Worm (Caenorhabditis elegans): ENCODE measurements around the gene F58E6.13.

F58E6.13 gene

DNA sequence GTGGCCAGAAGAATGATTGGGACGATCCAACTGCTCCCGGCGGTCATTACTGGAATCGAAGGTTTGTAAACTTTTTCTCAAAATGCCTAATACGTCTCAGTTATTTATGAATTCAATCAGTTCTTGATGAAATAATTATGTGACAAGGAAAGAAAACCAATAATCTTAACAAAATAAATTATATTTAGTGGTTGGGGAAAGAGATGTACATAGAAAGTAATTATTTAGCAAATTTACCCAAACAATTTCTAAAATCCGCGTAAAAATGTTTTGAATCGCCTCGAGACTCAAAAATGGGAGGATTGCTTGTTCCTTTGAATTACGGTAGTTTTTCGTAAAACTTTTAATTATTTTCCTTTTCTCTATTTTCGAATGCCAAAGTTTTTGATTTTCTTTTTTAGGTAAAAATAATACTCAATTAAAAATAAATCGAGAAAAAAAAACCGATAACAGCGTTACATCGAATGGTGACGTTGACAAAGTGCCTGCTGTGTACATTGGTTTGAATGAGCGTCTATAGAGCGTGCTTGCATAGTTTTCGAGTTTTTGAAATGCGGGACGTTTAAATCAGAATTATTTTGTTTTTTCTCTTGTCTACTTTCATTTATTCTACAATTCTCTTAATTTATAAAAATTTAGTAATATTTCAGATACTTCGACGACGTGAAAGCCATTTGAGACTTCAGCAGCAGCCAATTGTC is 15.4 kb upstream of the F58E6.13 start, which contains the start of the genes aagr-3 and drap-1 (continued):
- TF ChIP-seq dox-1 (GFP tag; IDR thresholded peaks at IDR 0.05) = peak; percentile 14; the same call in 1 of the 2 replicates
- TF ChIP-seq lsl-1 (GFP tag; optimal IDR thresholded peaks at IDR 0.05) = peak; percentile 60
- TF ChIP-seq ceh-91 (GFP tag; IDR thresholded peaks at IDR 0.05) = 0 out of 2 replicates have a peak, but pooled peaks have one; percentile 27
- TF ChIP-seq snpc-3.4 (tag; optimal IDR thresholded peaks at IDR 0.05) = peak; percentile 54
- TF ChIP-seq unc-130 (GFP tag; optimal IDR thresholded peaks at IDR 0.05) = no peak

DNA sequence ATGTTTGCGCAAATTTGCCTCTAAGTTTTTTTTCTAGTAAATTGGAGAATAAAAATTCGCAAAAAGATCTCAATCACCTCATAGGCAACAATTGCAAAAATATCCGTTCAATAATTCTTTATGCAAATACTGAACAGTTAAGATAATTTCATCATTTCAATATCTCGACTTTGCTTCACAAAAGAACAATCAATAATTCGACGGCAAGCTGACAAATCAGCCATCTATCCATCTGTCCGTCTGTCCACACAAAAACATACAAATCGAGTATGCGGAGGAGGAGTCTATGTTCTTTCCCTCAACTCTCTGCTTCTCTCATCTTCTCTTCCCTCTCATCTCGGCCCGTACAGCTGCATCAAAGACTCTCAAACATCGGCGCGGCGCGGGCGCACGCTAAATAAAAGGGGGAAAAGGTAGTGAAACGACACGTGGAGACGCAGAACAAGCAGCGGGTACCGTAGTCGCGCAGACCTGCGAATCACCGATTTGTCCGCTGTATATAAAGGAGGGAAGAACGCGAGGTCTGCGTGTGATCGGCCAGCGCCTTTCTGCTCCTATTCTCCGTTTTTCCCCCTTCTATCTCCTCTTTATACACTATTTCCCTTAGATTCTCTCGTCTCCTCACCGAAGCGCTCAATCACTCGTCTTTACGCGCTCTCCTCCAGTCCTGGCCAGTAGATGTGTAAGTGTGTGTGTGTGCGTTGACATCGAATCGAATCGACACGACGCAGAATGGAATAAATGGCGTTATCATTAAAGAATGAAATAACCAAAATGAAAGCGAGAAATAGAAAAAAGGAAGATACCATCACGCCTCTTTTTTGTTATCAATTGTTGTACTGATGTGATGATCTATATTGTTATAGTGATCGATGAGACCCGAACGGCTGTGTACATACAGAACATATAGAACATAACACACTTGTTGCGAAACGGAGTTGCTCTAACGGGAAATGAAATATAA is 14.0 kb upstream of the F58E6.13 start:
- TF ChIP-seq ccch-3 (GFP tag; optimal IDR thresholded peaks at IDR 0.05) = peak; percentile 18
- no peak for TF ChIP-seq sdz-38 (tag; optimal IDR thresholded peaks at IDR 0.05)
- TF ChIP-seq mxl-1 (tag; optimal IDR thresholded peaks at IDR 0.05) = peak; percentile 36
- TF ChIP-seq dox-1 (GFP tag; IDR thresholded peaks at IDR 0.05) = peak; percentile 92
- no peak for TF ChIP-seq nhr-179 (tag; optimal IDR thresholded peaks at IDR 0.05)
- TF ChIP-seq tbp1 (GFP tag; optimal IDR thresholded peaks at IDR 0.05) = peak; percentile 77
- 0 out of 2 replicates have a peak, but pooled peaks have one; percentile 26 for TF ChIP-seq ceh-91 (GFP tag; IDR thresholded peaks at IDR 0.05)
- TF ChIP-seq F22D6.2 (tag; optimal IDR thresholded peaks at IDR 0.05) = peak; percentile 52
- peak; percentile 93 to 95 for TF ChIP-seq let-607 (tag; optimal IDR thresholded peaks at IDR 0.05)
- TF ChIP-seq mcd-1 (GFP tag; IDR thresholded peaks at IDR 0.05) = peak; percentile 84
- peak; percentile 32 for TF ChIP-seq unc-62 (GFP tag; optimal IDR thresholded peaks at IDR 0.05)
- no peak for TF ChIP-seq ceh-40 (GFP tag; IDR thresholded peaks at IDR 0.05)
- 0 out of 2 replicates have a peak, but pooled peaks have one; percentile 6 for TF ChIP-seq Y56A3A.18 (GFP tag; IDR thresholded peaks at IDR 0.05)
- peak; percentile 63 for TF ChIP-seq rcor-1 (GFP tag; IDR thresholded peaks at IDR 0.05)
- TF ChIP-seq Y67H2A.10 (GFP tag; conservative IDR thresholded peaks at IDR 0.05) = peak; percentile 55
- peak; percentile 83 for TF ChIP-seq K11D2.4 (GFP tag; IDR thresholded peaks at IDR 0.05)
- peak; percentile 14 for TF ChIP-seq mel-28 (tag; optimal IDR thresholded peaks at IDR 0.05; ENCODE audit: borderline replicate concordance)
- TF ChIP-seq C17E4.6 (GFP tag; IDR thresholded peaks at IDR 0.05) = peak; percentile 50; the same call in 1 of the 2 replicates
- peak; percentile 19 for TF ChIP-seq madf-6 (GFP tag; IDR thresholded peaks at IDR 0.05)
- 0 out of 2 replicates have a peak, but pooled peaks have one; percentile 22 for TF ChIP-seq bed-2 (GFP tag; IDR thresholded peaks at IDR 0.05)
- TF ChIP-seq K12H6.12 (tag; optimal IDR thresholded peaks at IDR 0.05) = peak; percentile 98
- no peak for TF ChIP-seq aptf-3 (GFP tag; IDR thresholded peaks at IDR 0.05)
- TF ChIP-seq F52B5.7 (tag; optimal IDR thresholded peaks at IDR 0.05) = peak; percentile 75
- 0 out of 2 replicates have a peak, but pooled peaks have one; percentile 62 for TF ChIP-seq ztf-6 (GFP tag; IDR thresholded peaks at IDR 0.05)
- peak; percentile 100 for TF ChIP-seq zfh-2 (GFP tag; conservative IDR thresholded peaks at IDR 0.05)
- TF ChIP-seq hlh-26 (GFP tag; conservative IDR thresholded peaks at IDR 0.05) = no peak
- peak in 1 of 3 experiments; percentile 64 for TF ChIP-seq lin-35 (GFP tag; optimal IDR thresholded peaks at IDR 0.05)
- TF ChIP-seq lir-1 (GFP tag; conservative IDR thresholded peaks at IDR 0.05) = peak; percentile 70
- TF ChIP-seq die-1 (tag; optimal IDR thresholded peaks at IDR 0.05) = peak; percentile 36
- no peak for TF ChIP-seq fkh-3 (tag; optimal IDR thresholded peaks at IDR 0.05)
- peak; percentile 65 for TF ChIP-seq ztf-3 (GFP tag; optimal IDR thresholded peaks at IDR 0.05)
- no peak for TF ChIP-seq aptf-2 (GFP tag; conservative IDR thresholded peaks at IDR 0.05)
- no peak for TF ChIP-seq nfya-1 (tag; optimal IDR thresholded peaks at IDR 0.05; ENCODE audit: borderline replicate concordance, insufficient read depth)
- peak; percentile 56 for TF ChIP-seq ZK185.1 (tag; optimal IDR thresholded peaks at IDR 0.05; ENCODE audit: poor library complexity, severe bottlenecking)
- TF ChIP-seq ztf-26 (tag; optimal IDR thresholded peaks at IDR 0.05) = peak; percentile 90
- peak; percentile 21 for TF ChIP-seq F57A8.1 (GFP tag; optimal IDR thresholded peaks at IDR 0.05)
- TF ChIP-seq F49E8.2 (tag; optimal IDR thresholded peaks at IDR 0.05; ENCODE audit: insufficient read depth) = no peak
- TF ChIP-seq ztf-22 (GFP tag; optimal IDR thresholded peaks at IDR 0.05) = peak; percentile 72
- TF ChIP-seq somi-1 (GFP tag; optimal IDR thresholded peaks at IDR 0.05) = peak; percentile 82

Data from whole organism, young adult.